Worm (Caenorhabditis elegans) whole organism, L4 larva: ENCODE measurements around the gene scb-1.

Source experiments
- F10B5.3 ChIP-seq: sonication (generic microtip); optimal IDR thresholded peaks from 2 replicates; lab custom pipeline; 2016; ENCODE audit warnings: mild to moderate bottlenecking, missing genetic modification characterization, missing compliant biosample characterization
- aly-2 ChIP-seq: sonication (generic microtip); optimal IDR thresholded peaks from 2 replicates; lab custom pipeline; 2018; ENCODE audit warnings: missing biosample characterization, missing genetic modification characterization
- ceh-82 ChIP-seq: sonication (generic microtip); optimal IDR thresholded peaks from 2 replicates; lab custom pipeline; 2017; ENCODE audit warnings: missing biosample characterization, missing genetic modification characterization
- egl-43 ChIP-seq: fragments of 200-800 bp; sonication (Bioruptor generic); IDR thresholded peaks from 2 replicates; pipeline ENCODE4 v1.3.6; 2022; ENCODE audit warnings: missing genetic modification reagents, missing genetic modification characterization, missing compliant biosample characterization
- fos-1 ChIP-seq: fragments of 150-350 bp; optimal IDR thresholded peaks from 2 replicates; lab custom pipeline; 2014; ENCODE audit warnings: missing biosample characterization, missing genetic modification characterization
- mep-1 ChIP-seq: fragments of 150-350 bp; sonication (generic microtip); optimal IDR thresholded peaks from 3 replicates; lab custom pipeline; 2014; ENCODE audit warnings: missing biosample characterization, missing genetic modification characterization
- nhr-237 ChIP-seq: sonication (generic microtip); optimal IDR thresholded peaks from 2 replicates; lab custom pipeline; 2017; ENCODE audit warnings: missing biosample characterization, missing genetic modification characterization
- nhr-76 ChIP-seq: fragments of 150-350 bp; optimal IDR thresholded peaks from 2 replicates; lab custom pipeline; 2014; ENCODE audit warnings: missing biosample characterization, missing genetic modification characterization
- snpc-4 ChIP-seq: fragments of 150-350 bp; optimal IDR thresholded peaks from 2 replicates; lab custom pipeline; 2014; ENCODE audit warnings: missing biosample characterization, missing genetic modification characterization
- unc-130 ChIP-seq: sonication (generic microtip); optimal IDR thresholded peaks from 2 replicates; lab custom pipeline; 2016; ENCODE audit warnings: missing genetic modification reagents, missing genetic modification characterization, missing compliant biosample characterization
- unc-62 ChIP-seq, 3 experiments: fragments of 150-350 bp in 1 of 3; sonication (generic microtip); optimal IDR thresholded peaks in 2 of 3; peaks in 1 of 3; 1 replicate in 1 of 3; 2 replicates in 2 of 3; lab custom pipeline; 2014 to 2017; ENCODE audit warnings: missing biosample characterization in 3 of 3, missing genetic modification characterization in 3 of 3, missing genetic modification reagents in 3 of 3, missing genotype in 1 of 3
- zag-1 ChIP-seq: fragments of 150-350 bp; optimal IDR thresholded peaks from 2 replicates; lab custom pipeline; 2014; ENCODE audit warnings: missing biosample characterization, missing genetic modification characterization
- ztf-7 ChIP-seq: fragments of 150-350 bp; optimal IDR thresholded peaks from 2 replicates; lab custom pipeline; 2014; ENCODE audit warnings: missing biosample characterization, missing genetic modification characterization

ce11 chrV:11074448-11074847 lies 45.1 kb downstream of the scb-1 start, which contains the start of gene act-3:
- no peak for TF ChIP-seq aly-2 (tag; lab: Kevin White, UChicago)
- no peak for TF ChIP-seq ceh-82
- no peak for TF ChIP-seq zag-1 (tag; lab: Kevin White, UChicago)
- no peak for TF ChIP-seq unc-62 (GFP tag; optimal IDR thresholded peaks at IDR 0.05 in 1 of 2; lab: Kevin White, UChicago)
- no peak for TF ChIP-seq unc-62 (tag; optimal IDR thresholded peaks at IDR 0.05; lab: Kevin White, UChicago)
- TF ChIP-seq snpc-4, result no peak
- no peak for TF ChIP-seq fos-1 (tag; lab: Kevin White, UChicago)
- TF ChIP-seq nhr-76 (tag; lab: Kevin White, UChicago), result no peak
- TF ChIP-seq nhr-237, result no peak
- no peak for TF ChIP-seq unc-130 (GFP tag; lab: Kevin White, UChicago)
- TF ChIP-seq ztf-7, result no peak
- TF ChIP-seq egl-43 (GFP tag; lab: Robert Waterston, UW), result no peak
- TF ChIP-seq mep-1 (tag; lab: Kevin White, UChicago), result no peak
- TF ChIP-seq F10B5.3, result no peak
